Fruit fly (Drosophila melanogaster): ENCODE measurements around the gene Wbp2.

Gene Wbp2

dm6 chr3L:12843056-12843799, 6.7 kb upstream of the Wbp2 start, which contains the start of gene nebu (continued):
- TF ChIP-seq sv (GFP tag; optimal IDR thresholded peaks at IDR 0.05) (peak; percentile 98), Mio (GFP tag; optimal IDR thresholded peaks at IDR 0.05) (peak; percentile 91), N (GFP tag; optimal IDR thresholded peaks at IDR 0.05) (no peak), jim (GFP tag; optimal IDR thresholded peaks at IDR 0.05) (peak; percentile 46), OdsH (GFP tag; optimal IDR thresholded peaks at IDR 0.05) (peak; percentile 99)

dm6 chr3L:12853423-12853822, 3.5 kb downstream of the Wbp2 start, which contains the start of gene Ent3:
Gene Ent3, plus strand, starts transcription at chr3L:12853646.
- no peak for TF ChIP-seq woc (GFP tag; optimal IDR thresholded peaks at IDR 0.05)
- TF ChIP-seq Dif (GFP tag; optimal IDR thresholded peaks at IDR 0.05; ENCODE audit: partially characterized antibody): no peak

- TF ChIP-seq br (GFP tag; optimal IDR thresholded peaks at IDR 0.05) (no peak), Hr83 (GFP tag; optimal IDR thresholded peaks at IDR 0.05; ENCODE audit: poor library complexity, severe bottlenecking) (no peak), GATAd (GFP tag; optimal IDR thresholded peaks at IDR 0.05) (no peak), psq (GFP tag; optimal IDR thresholded peaks at IDR 0.05) (no peak), foxo (GFP tag; optimal IDR thresholded peaks at IDR 0.05) (no peak), rgr (GFP tag; optimal IDR thresholded peaks at IDR 0.05) (no peak)
These were observed 7.7 kb downstream of the Wbp2 start for dm6 chr3L:12857553-12858122.

dm6 chr3L:12861255-12861899, 11.4 kb downstream of the Wbp2 start, which contains the start of gene CG32107:
Gene CG32107, minus strand, starts transcription at chr3L:12861305.
- TF ChIP-seq Rel (GFP tag; optimal IDR thresholded peaks at IDR 0.05) (no peak), Rel (tag; optimal IDR thresholded peaks at IDR 0.05) (peak; percentile 98), Myc (optimal IDR thresholded peaks at IDR 0.05) (peak; percentile 80), woc (GFP tag; optimal IDR thresholded peaks at IDR 0.05) (no peak), Dif (GFP tag; optimal IDR thresholded peaks at IDR 0.05; ENCODE audit: partially characterized antibody) (peak; percentile 12), Vsx2 (GFP tag; optimal IDR thresholded peaks at IDR 0.05; ENCODE audit: partially characterized antibody) (peak; percentile 3)

- no peak for TF ChIP-seq GATAd (GFP tag; optimal IDR thresholded peaks at IDR 0.05)
- TF ChIP-seq Dfd (GFP tag; optimal IDR thresholded peaks at IDR 0.05): no peak
- no peak for TF ChIP-seq jim (GFP tag; optimal IDR thresholded peaks at IDR 0.05)
- TF ChIP-seq rgr (GFP tag; optimal IDR thresholded peaks at IDR 0.05): no peak
- no peak for TF ChIP-seq tai (GFP tag; optimal IDR thresholded peaks at IDR 0.05)
- no peak for TF ChIP-seq Jra (GFP tag; optimal IDR thresholded peaks at IDR 0.05)
- TF ChIP-seq Dif (GFP tag; optimal IDR thresholded peaks at IDR 0.05; ENCODE audit: partially characterized antibody): no peak
- TF ChIP-seq fru (GFP tag; optimal IDR thresholded peaks at IDR 0.05): no peak
- no peak for TF ChIP-seq dmrt93B (GFP tag; optimal IDR thresholded peaks at IDR 0.05)
- no peak for TF ChIP-seq woc (GFP tag; optimal IDR thresholded peaks at IDR 0.05)
- no peak for TF ChIP-seq dl (GFP tag; optimal IDR thresholded peaks at IDR 0.05; ENCODE audit: insufficient read depth in 1 of 2, partially characterized antibody in 2 of 2)
- TF ChIP-seq pan (optimal IDR thresholded peaks at IDR 0.05): no peak
- no peak for TF ChIP-seq foxo (GFP tag; optimal IDR thresholded peaks at IDR 0.05)
- TF ChIP-seq usp (GFP tag; optimal IDR thresholded peaks at IDR 0.05): no peak
- no peak for TF ChIP-seq sage (GFP tag; optimal IDR thresholded peaks at IDR 0.05)
These were observed 12.9 kb downstream of the Wbp2 start, which contains the start of gene CG10943 for dm6 chr3L:12862820-12863219. Gene CG10943, minus strand, starts transcription at chr3L:12862920.

dm6 chr3L:12864472-12864871, 14.5 kb downstream of the Wbp2 start:
- TF ChIP-seq Dfd (GFP tag; optimal IDR thresholded peaks at IDR 0.05): peak; percentile 54
- no peak for TF ChIP-seq CrebA (GFP tag; optimal IDR thresholded peaks at IDR 0.05; ENCODE audit: borderline replicate concordance)

Measured in whole organism, wandering third instar larva.